Fruit fly (Drosophila melanogaster): Measurements from ENCODE around the gene Spn.

DNA sequence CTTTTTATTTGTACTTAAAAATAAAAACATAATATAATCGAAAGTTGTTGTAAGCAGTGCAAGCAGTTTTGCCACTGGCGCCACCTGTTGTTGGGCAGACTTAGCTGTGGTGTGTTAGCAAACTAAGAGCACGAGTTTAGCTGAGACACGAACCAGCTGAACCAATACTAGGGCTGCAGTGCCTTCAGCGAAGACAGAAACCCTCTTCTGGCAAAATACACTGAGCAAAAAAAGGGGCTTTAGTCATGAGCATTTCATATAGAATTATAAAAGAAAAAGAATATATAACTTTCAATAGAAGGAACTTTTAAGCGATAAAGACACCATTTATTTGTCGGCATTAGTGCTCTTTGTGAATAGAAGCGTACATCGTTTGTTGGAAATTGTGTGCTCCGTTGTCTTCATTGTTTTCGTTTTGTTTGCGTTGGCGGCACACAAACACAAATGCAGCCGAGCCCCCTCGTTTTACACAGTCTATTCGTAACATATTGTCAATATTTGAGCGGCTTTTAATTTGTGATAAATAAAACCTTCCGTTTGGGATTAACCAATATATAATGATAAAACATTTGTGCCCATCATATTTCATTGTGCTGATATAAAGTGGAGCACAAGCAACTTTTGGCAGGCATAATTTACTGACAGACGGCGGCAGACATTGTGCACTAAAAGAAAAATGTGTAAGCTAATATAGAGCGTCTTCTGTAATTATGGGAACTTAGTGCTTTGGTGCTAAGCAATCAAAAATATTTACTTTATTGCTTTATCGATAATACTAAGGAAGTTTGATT is 22.5 kb downstream of the Spn start:
- TF ChIP-seq rn (GFP tag; IDR thresholded peaks at IDR 0.05) (peak; percentile 72), EcR (GFP tag; optimal IDR thresholded peaks at IDR 0.05) (peak; percentile 68), Ets98B (GFP tag; IDR thresholded peaks at IDR 0.05) (peak; percentile 85)

All from whole organism, pupa.